Comparison of ENCODE assay signal across 1 fruit fly cellular context in genomic region chr2L:2193357-2193780, dm6.
TF ChIP-seq lines count a peak whose summit lies in the region.

No protein-coding gene starts in this region.

TF ChIP-seq in whole organism, embryonic, 481 proteins besides CTCF, POLR2A, EP300 and RAD21 (continued from another document):
- TF ChIP-seq MESR4 (GFP tag; optimal IDR thresholded peaks at IDR 0.05; lab: Kevin White, UChicago) (peak; percentile 6), Eip74EF (GFP tag; optimal IDR thresholded peaks at IDR 0.05; lab: Kevin White, UChicago) (peak in 1 of 2 experiments; percentile 82), schlank (tag; optimal IDR thresholded peaks at IDR 0.05; lab: Kevin White, UChicago) (peak; percentile 59), CG9215 (GFP tag; IDR thresholded peaks at IDR 0.05; lab: Robert Waterston, UW) (no peak), CG1233 (GFP tag; optimal IDR thresholded peaks at IDR 0.05; lab: Kevin White, UChicago) (peak; percentile 28), CG7372 (GFP tag; IDR thresholded peaks at IDR 0.05; lab: Robert Waterston, UW) (no peak), sens-2 (GFP tag; IDR thresholded peaks at IDR 0.05; lab: Robert Waterston, UW) (no peak), gfzf (GFP tag; optimal IDR thresholded peaks at IDR 0.05; lab: Kevin White, UChicago) (peak; percentile 57), tgo (GFP tag; IDR thresholded peaks at IDR 0.05; lab: Robert Waterston, UW) (no peak), CG42726 (GFP tag; IDR thresholded peaks at IDR 0.05; lab: Robert Waterston, UW; ENCODE audit: partially characterized antibody) (no peak), nom (GFP tag; optimal IDR thresholded peaks at IDR 0.05; lab: Kevin White, UChicago) (peak; percentile 66), CG1647 (GFP tag; optimal IDR thresholded peaks at IDR 0.05; lab: Kevin White, UChicago) (no peak), pan (optimal IDR thresholded peaks at IDR 0.05; lab: Kevin White, UChicago) (no peak), pan (GFP tag; optimal IDR thresholded peaks at IDR 0.05 in 1 of 2, IDR thresholded peaks at IDR 0.05 in 1 of 2) (no peak), grau (tag; optimal IDR thresholded peaks at IDR 0.05; lab: Kevin White, UChicago) (peak; percentile 47), pb (GFP tag; optimal IDR thresholded peaks at IDR 0.05; lab: Kevin White, UChicago) (peak; percentile 80), CG12391 (tag; optimal IDR thresholded peaks at IDR 0.05; lab: Kevin White, UChicago) (peak; percentile 24), bab2 (GFP tag; optimal IDR thresholded peaks at IDR 0.05; lab: Kevin White, UChicago) (no peak), Elba2 (GFP tag; optimal IDR thresholded peaks at IDR 0.05; lab: Kevin White, UChicago) (no peak), croc (GFP tag; conservative IDR thresholded peaks at IDR 0.05; lab: Robert Waterston, UW) (no peak), CG17802 (tag; optimal IDR thresholded peaks at IDR 0.05; lab: Kevin White, UChicago) (no peak), CG12219 (GFP tag; optimal IDR thresholded peaks at IDR 0.05; lab: Kevin White, UChicago) (peak; percentile 25), sob (GFP tag; IDR thresholded peaks at IDR 0.05; lab: Robert Waterston, UW) (no peak), sima (GFP tag; optimal IDR thresholded peaks at IDR 0.05; lab: Kevin White, UChicago) (no peak), zf30C (GFP tag; optimal IDR thresholded peaks at IDR 0.05; lab: Kevin White, UChicago) (peak; percentile 59), corto (GFP tag; optimal IDR thresholded peaks at IDR 0.05; lab: Kevin White, UChicago) (no peak), CG34224 (GFP tag; IDR thresholded peaks at IDR 0.05; lab: Robert Waterston, UW; ENCODE audit: partially characterized antibody) (no peak), Aef1 (GFP tag; IDR thresholded peaks at IDR 0.05; lab: Robert Waterston, UW) (no peak), Hey (tag; optimal IDR thresholded peaks at IDR 0.05; lab: Kevin White, UChicago) (peak; percentile 70), gem (tag; optimal IDR thresholded peaks at IDR 0.05; lab: Kevin White, UChicago) (no peak), Poxn (GFP tag; IDR thresholded peaks at IDR 0.05; lab: Robert Waterston, UW) (no peak), Hr51 (GFP tag; optimal IDR thresholded peaks at IDR 0.05; lab: Kevin White, UChicago) (peak in 1 of 2 experiments; percentile 45), da (GFP tag; optimal IDR thresholded peaks at IDR 0.05; lab: Kevin White, UChicago) (no peak), mirr (GFP tag; optimal IDR thresholded peaks at IDR 0.05; lab: Kevin White, UChicago) (peak; percentile 79), Usf (GFP tag; optimal IDR thresholded peaks at IDR 0.05; lab: Kevin White, UChicago) (no peak), CG31388 (GFP tag; optimal IDR thresholded peaks at IDR 0.05; lab: Kevin White, UChicago) (peak; percentile 17), run (tag; optimal IDR thresholded peaks at IDR 0.05; lab: Kevin White, UChicago) (no peak), nau (GFP tag; optimal IDR thresholded peaks at IDR 0.05; lab: Kevin White, UChicago) (peak; percentile 44), Mes4 (GFP tag; optimal IDR thresholded peaks at IDR 0.05; lab: Kevin White, UChicago) (peak; percentile 16), CG1529 (GFP tag; optimal IDR thresholded peaks at IDR 0.05; lab: Kevin White, UChicago) (peak; percentile 28), Asciz (GFP tag; optimal IDR thresholded peaks at IDR 0.05; lab: Kevin White, UChicago) (peak; percentile 30), CG10979 (tag; optimal IDR thresholded peaks at IDR 0.05; lab: Kevin White, UChicago) (peak; percentile 22), CG10565 (GFP tag; optimal IDR thresholded peaks at IDR 0.05; lab: Kevin White, UChicago) (no peak), Hr39 (optimal IDR thresholded peaks at IDR 0.05; lab: Kevin White, UChicago) (no peak), CG1792 (GFP tag; optimal IDR thresholded peaks at IDR 0.05; lab: Kevin White, UChicago) (no peak), CG14965 (GFP tag; optimal IDR thresholded peaks at IDR 0.05; lab: Kevin White, UChicago; ENCODE audit: borderline replicate concordance) (no peak), chn (GFP tag; optimal IDR thresholded peaks at IDR 0.05; lab: Kevin White, UChicago) (no peak), NC2α (GFP tag; optimal IDR thresholded peaks at IDR 0.05; lab: Kevin White, UChicago) (no peak), CG14710 (tag; optimal IDR thresholded peaks at IDR 0.05; lab: Kevin White, UChicago) (peak; percentile 36), CG9437 (GFP tag; optimal IDR thresholded peaks at IDR 0.05; lab: Kevin White, UChicago) (no peak), Dp (GFP tag; optimal IDR thresholded peaks at IDR 0.05; lab: Kevin White, UChicago) (peak; percentile 79), CG17359 (tag; optimal IDR thresholded peaks at IDR 0.05; lab: Kevin White, UChicago) (peak; percentile 14), Camta (GFP tag; optimal IDR thresholded peaks at IDR 0.05; lab: Kevin White, UChicago) (no peak), onecut (GFP tag; IDR thresholded peaks at IDR 0.05; lab: Robert Waterston, UW) (peak; percentile 53), CG8478 (optimal IDR thresholded peaks at IDR 0.05; lab: Kevin White, UChicago) (peak; percentile 90), CG5180 (GFP tag; optimal IDR thresholded peaks at IDR 0.05; lab: Kevin White, UChicago) (peak; percentile 56), hkb (optimal IDR thresholded peaks at IDR 0.05; lab: Kevin White, UChicago) (peak; percentile 79), hkb (GFP tag; IDR thresholded peaks at IDR 0.05; lab: Robert Waterston, UW) (no peak), Dad (GFP tag; optimal IDR thresholded peaks at IDR 0.05; lab: Kevin White, UChicago) (peak; percentile 47), Deaf1 (tag; optimal IDR thresholded peaks at IDR 0.05; lab: Kevin White, UChicago) (peak; percentile 83), CG10267 (tag; optimal IDR thresholded peaks at IDR 0.05; lab: Kevin White, UChicago) (no peak), ci (GFP tag; IDR thresholded peaks at IDR 0.05; lab: Robert Waterston, UW) (no peak), Sox102F (GFP tag; optimal IDR thresholded peaks at IDR 0.05; lab: Kevin White, UChicago) (no peak), p53 (GFP tag; optimal IDR thresholded peaks at IDR 0.05; lab: Kevin White, UChicago) (no peak), cato (GFP tag; optimal IDR thresholded peaks at IDR 0.05; lab: Kevin White, UChicago; ENCODE audit: borderline replicate concordance) (no peak), cwo (GFP tag; optimal IDR thresholded peaks at IDR 0.05; lab: Kevin White, UChicago) (peak; percentile 57), CG17186 (GFP tag; optimal IDR thresholded peaks at IDR 0.05; lab: Kevin White, UChicago) (peak; percentile 92), en (GFP tag; optimal IDR thresholded peaks at IDR 0.05; lab: Kevin White, UChicago) (no peak), sens (GFP tag; lab: Kevin White, UChicago) (peak; percentile 95), CG13123 (GFP tag; optimal IDR thresholded peaks at IDR 0.05; lab: Kevin White, UChicago) (peak; percentile 16), CoRest (tag; optimal IDR thresholded peaks at IDR 0.05; lab: Kevin White, UChicago) (peak; percentile 52), C15 (GFP tag; IDR thresholded peaks at IDR 0.05; lab: Robert Waterston, UW) (no peak), ems (GFP tag; optimal IDR thresholded peaks at IDR 0.05; lab: Kevin White, UChicago) (peak; percentile 37), E2f2 (GFP tag; IDR thresholded peaks at IDR 0.05; lab: Robert Waterston, UW) (no peak), maf-S (GFP tag; optimal IDR thresholded peaks at IDR 0.05; lab: Kevin White, UChicago) (no peak), CG8281 (tag; optimal IDR thresholded peaks at IDR 0.05; lab: Kevin White, UChicago) (peak; percentile 12), Atf3 (GFP tag; optimal IDR thresholded peaks at IDR 0.05; lab: Kevin White, UChicago) (no peak), stwl (tag; optimal IDR thresholded peaks at IDR 0.05; lab: Kevin White, UChicago) (peak; percentile 67), lola (GFP tag; optimal IDR thresholded peaks at IDR 0.05; lab: Kevin White, UChicago) (no peak), CG4854 (GFP tag; optimal IDR thresholded peaks at IDR 0.05; lab: Kevin White, UChicago) (no peak), sna (GFP tag; IDR thresholded peaks at IDR 0.05; lab: Robert Waterston, UW; ENCODE audit: partially characterized antibody) (no peak), pum (GFP tag; optimal IDR thresholded peaks at IDR 0.05; lab: Kevin White, UChicago) (no peak), CG17829 (tag; optimal IDR thresholded peaks at IDR 0.05; lab: Kevin White, UChicago) (peak; percentile 33), CG16863 (GFP tag; optimal IDR thresholded peaks at IDR 0.05; lab: Kevin White, UChicago) (no peak), ab (GFP tag; optimal IDR thresholded peaks at IDR 0.05; lab: Kevin White, UChicago) (no peak), CG7745 (tag; optimal IDR thresholded peaks at IDR 0.05; lab: Kevin White, UChicago) (no peak), CG11247 (GFP tag; IDR thresholded peaks at IDR 0.05; lab: Robert Waterston, UW) (no peak), NK7.1 (GFP tag; optimal IDR thresholded peaks at IDR 0.05; lab: Kevin White, UChicago) (peak; percentile 34), CG9876 (GFP tag; optimal IDR thresholded peaks at IDR 0.05; lab: Kevin White, UChicago) (no peak), shn (GFP tag; optimal IDR thresholded peaks at IDR 0.05; lab: Kevin White, UChicago) (peak; percentile 24), pho (GFP tag; optimal IDR thresholded peaks at IDR 0.05; lab: Kevin White, UChicago) (peak; percentile 26), Side (GFP tag; optimal IDR thresholded peaks at IDR 0.05; lab: Kevin White, UChicago) (peak; percentile 58), toy (GFP tag; IDR thresholded peaks at IDR 0.05; lab: Robert Waterston, UW) (no peak), HmgZ (tag; optimal IDR thresholded peaks at IDR 0.05; lab: Kevin White, UChicago) (peak; percentile 87), CG8765 (GFP tag; IDR thresholded peaks at IDR 0.05; lab: Robert Waterston, UW) (no peak), abd-A (tag; optimal IDR thresholded peaks at IDR 0.05; lab: Kevin White, UChicago) (peak; percentile 98), Six4 (GFP tag; optimal IDR thresholded peaks at IDR 0.05; lab: Kevin White, UChicago) (no peak), hb (GFP tag; IDR thresholded peaks at IDR 0.05; lab: Robert Waterston, UW; ENCODE audit: partially characterized antibody) (no peak), ranshi (GFP tag; IDR thresholded peaks at IDR 0.05; lab: Robert Waterston, UW) (no peak), CG14441 (GFP tag; IDR thresholded peaks at IDR 0.05; lab: Robert Waterston, UW) (no peak), CG10431 (GFP tag; optimal IDR thresholded peaks at IDR 0.05; lab: Kevin White, UChicago) (peak; percentile 42), pita (GFP tag; optimal IDR thresholded peaks at IDR 0.05; lab: Kevin White, UChicago) (no peak), ac (GFP tag; optimal IDR thresholded peaks at IDR 0.05; lab: Kevin White, UChicago) (no peak), CG7928 (GFP tag; optimal IDR thresholded peaks at IDR 0.05; lab: Kevin White, UChicago) (peak; percentile 37), bowl (GFP tag; IDR thresholded peaks at IDR 0.05; lab: Robert Waterston, UW) (no peak), sug (tag; optimal IDR thresholded peaks at IDR 0.05; lab: Kevin White, UChicago) (peak; percentile 82), CG15479 (GFP tag; optimal IDR thresholded peaks at IDR 0.05; lab: Kevin White, UChicago) (no peak), CG17568 (GFP tag; optimal IDR thresholded peaks at IDR 0.05; lab: Kevin White, UChicago) (peak; percentile 17), CG10462 (GFP tag; optimal IDR thresholded peaks at IDR 0.05; lab: Kevin White, UChicago) (no peak), row (GFP tag; IDR thresholded peaks at IDR 0.05; lab: Robert Waterston, UW) (no peak), CG12236 (GFP tag; optimal IDR thresholded peaks at IDR 0.05; lab: Kevin White, UChicago) (no peak), salm (tag; optimal IDR thresholded peaks at IDR 0.05; lab: Kevin White, UChicago) (peak; percentile 38), hth (optimal IDR thresholded peaks at IDR 0.05; lab: Kevin White, UChicago) (no peak)
